Fruit fly (Drosophila melanogaster) whole organism, wandering third instar larva: Measurements from ENCODE around the gene CG10877.

Source experiments
- Abd-B ChIP-seq: fragments of >200 bp; optimal IDR thresholded peaks from 2 replicates; lab custom pipeline; 2017; ENCODE audit warnings: missing biosample characterization, missing genetic modification characterization
- CG9705 ChIP-seq: fragments of 200-800 bp; sonication (Bioruptor generic); optimal IDR thresholded peaks from 2 replicates; lab custom pipeline; 2018; ENCODE audit warnings: missing biosample characterization, mild to moderate bottlenecking, missing genetic modification characterization
- CrebA ChIP-seq: fragments of 200-800 bp; sonication (Bioruptor generic); optimal IDR thresholded peaks from 2 replicates; lab custom pipeline; 2016; ENCODE audit warnings: missing biosample characterization, mild to moderate bottlenecking, missing genetic modification characterization, borderline replicate concordance
- Dif ChIP-seq: fragments of 200-275, 200-300 bp; sonication (Bioruptor generic); optimal IDR thresholded peaks from 2 replicates; lab custom pipeline; 2018; ENCODE audit warnings: missing biosample characterization, missing genetic modification characterization; ENCODE audit not compliant: partially characterized antibody
- HLH106 ChIP-seq: fragments of 200-800 bp; optimal IDR thresholded peaks from 3 replicates; lab custom pipeline; 2019; ENCODE audit warnings: missing biosample characterization, mild to moderate bottlenecking, missing genetic modification characterization, moderate library complexity
- Hnf4 ChIP-seq: fragments of 200-800 bp; sonication (Bioruptor generic); optimal IDR thresholded peaks from 2 replicates; lab custom pipeline; 2016; ENCODE audit warnings: missing biosample characterization, mild to moderate bottlenecking, missing genetic modification characterization
- Hr83 ChIP-seq: fragments of 200-300 bp; sonication (Bioruptor generic); optimal IDR thresholded peaks from 2 replicates; lab custom pipeline; 2016; ENCODE audit warnings: missing biosample characterization, mild to moderate bottlenecking, missing genetic modification characterization, moderate library complexity; ENCODE audit not compliant: poor library complexity, severe bottlenecking
- Mio ChIP-seq: sonication (Bioruptor generic); optimal IDR thresholded peaks from 2 replicates; lab custom pipeline; 2016; ENCODE audit warnings: missing biosample characterization, missing genetic modification characterization
- OdsH ChIP-seq: fragments of 200-800 bp; sonication (Bioruptor generic); optimal IDR thresholded peaks from 2 replicates; lab custom pipeline; 2016; ENCODE audit warnings: missing biosample characterization, mild to moderate bottlenecking, missing genetic modification characterization
- Rel ChIP-seq, 2 experiments: fragments of 200-800 bp; sonication (Bioruptor generic) in 1 of 2; optimal IDR thresholded peaks; 2 replicates in 1 of 2; 3 replicates in 1 of 2; lab custom pipeline; 2016 to 2019; ENCODE audit warnings: mild to moderate bottlenecking in 2 of 2, missing biosample characterization in 2 of 2, missing genetic modification characterization in 2 of 2, moderate library complexity in 1 of 2
- Sp1 ChIP-seq: fragments of 200-800 bp; sonication (Bioruptor generic); optimal IDR thresholded peaks from 3 replicates; lab custom pipeline; 2019; ENCODE audit warnings: missing biosample characterization, mild to moderate bottlenecking, missing genetic modification characterization, moderate library complexity
- Vsx2 ChIP-seq: fragments of 200-300, 225-300 bp; sonication (Bioruptor generic); optimal IDR thresholded peaks from 2 replicates; lab custom pipeline; 2018; ENCODE audit warnings: missing biosample characterization, missing genetic modification characterization; ENCODE audit not compliant: partially characterized antibody
- br ChIP-seq: fragments of 200-800 bp; sonication (Bioruptor generic); optimal IDR thresholded peaks from 2 replicates; lab custom pipeline; 2016; ENCODE audit warnings: missing biosample characterization, missing genetic modification characterization
- brk ChIP-seq: fragments of 200-800 bp; sonication (Bioruptor generic); optimal IDR thresholded peaks from 2 replicates; lab custom pipeline; 2016; ENCODE audit warnings: missing biosample characterization, mild to moderate bottlenecking, missing genetic modification characterization
- dl ChIP-seq, 2 experiments: fragments of 175-275, 200-275 bp in 1 of 2; fragments of 200-275 bp in 1 of 2; sonication (Bioruptor generic); optimal IDR thresholded peaks; lab custom pipeline; 2018; ENCODE audit warnings: mild to moderate bottlenecking in 2 of 2, missing biosample characterization in 2 of 2, missing genetic modification characterization in 2 of 2, moderate library complexity in 2 of 2; ENCODE audit not compliant: partially characterized antibody in 2 of 2, insufficient read depth in 1 of 2
- dsf ChIP-seq: sonication (Bioruptor generic); optimal IDR thresholded peaks from 2 replicates; lab custom pipeline; 2016; ENCODE audit warnings: missing biosample characterization, missing genetic modification characterization, borderline replicate concordance
- ey ChIP-seq: fragments of 200-800 bp; sonication (Bioruptor generic); optimal IDR thresholded peaks from 2 replicates; lab custom pipeline; 2016; ENCODE audit warnings: missing biosample characterization, missing genetic modification characterization
- foxo ChIP-seq, 2 experiments: fragments of 200-800 bp; sonication (Bioruptor generic); optimal IDR thresholded peaks; 2 replicates in 1 of 2; 3 replicates in 1 of 2; lab custom pipeline; 2016 to 2017; ENCODE audit warnings: missing biosample characterization in 2 of 2, missing genetic modification characterization in 2 of 2
- fru ChIP-seq: fragments of 200-800 bp; sonication (Bioruptor generic); optimal IDR thresholded peaks from 3 replicates; lab custom pipeline; 2016; ENCODE audit warnings: missing biosample characterization, mild to moderate bottlenecking, missing genetic modification characterization
- h ChIP-seq: fragments of 200-800 bp; sonication (Bioruptor generic); optimal IDR thresholded peaks from 3 replicates; lab custom pipeline; 2016; ENCODE audit warnings: missing biosample characterization, mild to moderate bottlenecking, missing genetic modification characterization
- pan ChIP-seq: fragments of >200 bp; optimal IDR thresholded peaks from 2 replicates; lab custom pipeline; 2017
- psq ChIP-seq: fragments of 200-800 bp; sonication (Bioruptor generic); optimal IDR thresholded peaks from 3 replicates; lab custom pipeline; 2017; ENCODE audit warnings: missing biosample characterization, mild to moderate bottlenecking, missing genetic modification characterization, moderate library complexity
- rgr ChIP-seq: fragments of 200-800 bp; sonication (Bioruptor generic); optimal IDR thresholded peaks from 3 replicates; lab custom pipeline; 2016; ENCODE audit warnings: missing biosample characterization, mild to moderate bottlenecking, missing genetic modification characterization
- sage ChIP-seq: fragments of 200-800 bp; sonication (Bioruptor generic); optimal IDR thresholded peaks from 2 replicates; lab custom pipeline; 2016; ENCODE audit warnings: missing biosample characterization, mild to moderate bottlenecking, missing genetic modification characterization
- sv ChIP-seq: fragments of 200-800 bp; sonication (Bioruptor generic); optimal IDR thresholded peaks from 3 replicates; lab custom pipeline; 2016; ENCODE audit warnings: missing biosample characterization, missing genetic modification characterization
- tai ChIP-seq: sonication (Bioruptor generic); optimal IDR thresholded peaks from 2 replicates; lab custom pipeline; 2016; ENCODE audit warnings: missing biosample characterization, missing genetic modification characterization

The CG10877 gene

dm6 chr3R:20543719-20544118 lies 20.1 kb downstream of the CG10877 start (continued):
- no peak for TF ChIP-seq brk (GFP tag; lab: Kevin White, UChicago)

dm6 chr3R:20543220-20543619 lies 20.6 kb downstream of the CG10877 start:
- peak; percentile 37 for TF ChIP-seq psq (GFP tag; lab: Kevin White, UChicago)
- TF ChIP-seq OdsH, result no peak
- no peak for TF ChIP-seq foxo (GFP tag; optimal IDR thresholded peaks at IDR 0.05; lab: Kevin White, UChicago)

- no peak for TF ChIP-seq sv (GFP tag; lab: Kevin White, UChicago)
- peak; percentile 43 for TF ChIP-seq tai (GFP tag; lab: Kevin White, UChicago)
- TF ChIP-seq CrebA (GFP tag; lab: Kevin White, UChicago), result no peak
- peak; percentile 32 for TF ChIP-seq CG9705 (GFP tag; lab: Kevin White, UChicago)
- TF ChIP-seq Dif (GFP tag; lab: Kevin White, UChicago), result no peak
- peak; percentile 53 for TF ChIP-seq Hnf4
- peak; percentile 26 for TF ChIP-seq brk (GFP tag; lab: Kevin White, UChicago)
- TF ChIP-seq OdsH, result peak; percentile 33
- no peak for TF ChIP-seq Vsx2 (GFP tag; lab: Kevin White, UChicago)
- TF ChIP-seq HLH106 (tag; lab: Kevin White, UChicago), result no peak
- no peak for TF ChIP-seq foxo (GFP tag; optimal IDR thresholded peaks at IDR 0.05; lab: Kevin White, UChicago)
- TF ChIP-seq Mio (GFP tag; lab: Kevin White, UChicago), result no peak
- no peak for TF ChIP-seq pan
- no peak for TF ChIP-seq Hr83 (GFP tag; lab: Kevin White, UChicago)
- no peak for TF ChIP-seq Abd-B
- no peak for TF ChIP-seq ey (GFP tag; lab: Kevin White, UChicago)
- TF ChIP-seq rgr, result peak; percentile 0
- peak; percentile 22 for TF ChIP-seq dsf (GFP tag; lab: Kevin White, UChicago)
- no peak for TF ChIP-seq sage (GFP tag; lab: Kevin White, UChicago)
- peak; percentile 36 for TF ChIP-seq Sp1
Measured at dm6 chr3R:20542283-20543144, 21.4 kb downstream of the CG10877 start.

- TF ChIP-seq Dif (GFP tag; lab: Kevin White, UChicago), result peak; percentile 6
- peak; percentile 78 for TF ChIP-seq h
- no peak for TF ChIP-seq Rel (GFP tag; optimal IDR thresholded peaks at IDR 0.05; lab: Kevin White, UChicago)
- TF ChIP-seq Rel (tag; optimal IDR thresholded peaks at IDR 0.05; lab: Kevin White, UChicago), result peak; percentile 74
- TF ChIP-seq sage (GFP tag; lab: Kevin White, UChicago), result peak; percentile 45
- TF ChIP-seq Vsx2 (GFP tag; lab: Kevin White, UChicago), result peak; percentile 83
- no peak for TF ChIP-seq br (GFP tag; lab: Kevin White, UChicago)
- no peak for TF ChIP-seq tai (GFP tag; lab: Kevin White, UChicago)
- peak; percentile 41 for TF ChIP-seq fru (GFP tag; lab: Kevin White, UChicago)
- peak in 1 of 2 experiments; percentile 38 for TF ChIP-seq dl (GFP tag; optimal IDR thresholded peaks at IDR 0.05; lab: Kevin White, UChicago; ENCODE audit: insufficient read depth in 1 of 2, partially characterized antibody in 2 of 2)
- TF ChIP-seq, all 38 proteins: peak for 7
Measured at dm6 chr3R:20534575-20534974, 29.3 kb downstream of the CG10877 start, which contains the start of the genes MtnE and MtnD. Gene MtnE, minus strand, starts transcription at chr3R:20534704. Gene MtnD, plus strand, starts transcription at chr3R:20534962.
